Worm (Caenorhabditis elegans) whole organism, L1 larva: Measurements from ENCODE around the gene rsef-1.

ENCODE experiments used
- C04F5.9 ChIP-seq: sonication (generic microtip); optimal IDR thresholded peaks from 2 replicates; lab custom pipeline; 2016; ENCODE audit warnings: missing genetic modification characterization, missing compliant biosample characterization
- Y116A8C.19 ChIP-seq: sonication (generic microtip); optimal IDR thresholded peaks from 2 replicates; lab custom pipeline; 2016; ENCODE audit warnings: missing compliant biosample characterization, missing genetic modification characterization, borderline replicate concordance
- aha-1 ChIP-seq: fragments of 150-350 bp; optimal IDR thresholded peaks from 2 replicates; lab custom pipeline; 2014; ENCODE audit warnings: missing biosample characterization, missing genetic modification characterization
- alr-1 ChIP-seq: fragments of 200-800 bp; sonication (Bioruptor generic); optimal IDR thresholded peaks from 2 replicates; lab custom pipeline; 2018; ENCODE audit warnings: borderline replicate concordance, mild to moderate bottlenecking, missing genetic modification characterization, missing compliant biosample characterization
- aly-2 ChIP-seq: fragments of 150-350 bp; optimal IDR thresholded peaks from 2 replicates; lab custom pipeline; 2014; ENCODE audit warnings: missing biosample characterization, missing genetic modification characterization
- ama-1 ChIP-seq: fragments of 150-350 bp; optimal IDR thresholded peaks from 2 replicates; lab custom pipeline; 2014
- blmp-1 ChIP-seq: fragments of 150-350 bp; optimal IDR thresholded peaks from 2 replicates; lab custom pipeline; 2014; ENCODE audit warnings: missing biosample characterization, missing genetic modification characterization
- ceh-8 ChIP-seq: fragments of 200-800 bp; sonication (Bioruptor generic); optimal IDR thresholded peaks from 2 replicates; lab custom pipeline; 2018; ENCODE audit warnings: mild to moderate bottlenecking, missing genetic modification characterization, moderate library complexity, missing compliant biosample characterization
- ceh-82 ChIP-seq, 3 experiments: fragments of 150-350 bp in 1 of 3; sonication (generic microtip) in 2 of 3; optimal IDR thresholded peaks; 2 replicates each; lab custom pipeline; 2014 to 2017; ENCODE audit warnings: missing biosample characterization in 3 of 3, missing genetic modification characterization in 3 of 3
- ceh-88 ChIP-seq: fragments of 200-800 bp; sonication (Bioruptor generic); IDR thresholded peaks from 2 replicates; pipeline ENCODE4 v1.3.6; 2022; ENCODE audit warnings: missing genetic modification characterization, missing compliant biosample characterization
- ces-1 ChIP-seq: fragments of 150-350 bp; optimal IDR thresholded peaks from 2 replicates; lab custom pipeline; 2014; ENCODE audit warnings: missing biosample characterization, missing genetic modification reagents, missing genetic modification characterization
- efl-1 ChIP-seq, 4 experiments: fragments of 150-350 bp; optimal IDR thresholded peaks in 3 of 4; peaks in 1 of 4; 1 replicate in 1 of 4; 2 replicates in 3 of 4; lab custom pipeline; 2014; ENCODE audit warnings: missing biosample characterization in 2 of 4, missing genetic modification characterization in 2 of 4, missing genetic modification reagents in 2 of 4
- efl-3 ChIP-seq: fragments of 200-800 bp; sonication (Bioruptor generic); optimal IDR thresholded peaks from 2 replicates; lab custom pipeline; 2018; ENCODE audit warnings: mild to moderate bottlenecking, missing genetic modification characterization, missing compliant biosample characterization
- egl-13 ChIP-seq: sonication (generic microtip); optimal IDR thresholded peaks from 2 replicates; lab custom pipeline; 2016; ENCODE audit warnings: missing genotype, missing genetic modification reagents, missing genetic modification characterization, missing compliant biosample characterization
- elt-2 ChIP-seq: sonication (generic microtip); optimal IDR thresholded peaks from 2 replicates; lab custom pipeline; 2016; ENCODE audit warnings: missing genetic modification characterization, mild to moderate bottlenecking, inconsistent platforms, missing compliant biosample characterization, missing genetic modification reagents
- elt-3 ChIP-seq, 6 experiments: fragments of 150-350 bp in 1 of 6; sonication (generic microtip); optimal IDR thresholded peaks; 2 replicates each; lab custom pipeline; 2017 to 2018; ENCODE audit warnings: missing biosample characterization in 6 of 6, missing genetic modification characterization in 6 of 6, inconsistent platforms in 1 of 6
- ets-5 ChIP-seq: fragments of 200-800 bp; sonication (Bioruptor generic); IDR thresholded peaks from 2 replicates; pipeline ENCODE4 v1.3.6; 2022; ENCODE audit warnings: missing genetic modification characterization, missing compliant biosample characterization
- fkh-10 ChIP-seq: sonication (generic microtip); optimal IDR thresholded peaks from 2 replicates; lab custom pipeline; 2017; ENCODE audit warnings: missing biosample characterization, missing genetic modification reagents, missing genetic modification characterization
- fkh-8 ChIP-seq: sonication (generic microtip); optimal IDR thresholded peaks from 2 replicates; lab custom pipeline; 2016; ENCODE audit warnings: mild to moderate bottlenecking, missing genetic modification characterization, missing compliant biosample characterization
- fos-1 ChIP-seq: fragments of 150-350 bp; optimal IDR thresholded peaks from 2 replicates; lab custom pipeline; 2014; ENCODE audit warnings: missing biosample characterization, missing genetic modification characterization
- grh-1 ChIP-seq: fragments of 200-800 bp; sonication (Bioruptor generic); IDR thresholded peaks from 2 replicates; pipeline ENCODE4 v1.3.6; 2022; ENCODE audit warnings: missing genetic modification reagents, missing genetic modification characterization, missing compliant biosample characterization
- hlh-4 ChIP-seq: sonication (generic microtip); optimal IDR thresholded peaks from 2 replicates; lab custom pipeline; 2016; ENCODE audit warnings: mild to moderate bottlenecking, missing genetic modification characterization, missing compliant biosample characterization
- irx-1 ChIP-seq: sonication (generic microtip); optimal IDR thresholded peaks from 2 replicates; lab custom pipeline; 2016; ENCODE audit warnings: missing genetic modification characterization, missing compliant biosample characterization
- isw-1 ChIP-seq: fragments of 200-800 bp; sonication (Bioruptor generic); IDR thresholded peaks from 2 replicates; pipeline ENCODE4 v1.3.6; 2022; ENCODE audit warnings: missing genetic modification characterization, missing compliant biosample characterization
- jun-1 ChIP-seq: fragments of 150-350 bp; optimal IDR thresholded peaks from 2 replicates; lab custom pipeline; 2014; ENCODE audit warnings: missing biosample characterization, missing genetic modification reagents, missing genetic modification characterization
- lin-13 ChIP-seq: fragments of 150-350 bp; optimal IDR thresholded peaks from 2 replicates; lab custom pipeline; 2014; ENCODE audit warnings: missing biosample characterization, missing genetic modification reagents, missing genetic modification characterization
- lin-14 ChIP-seq: fragments of 200-800 bp; sonication (Bioruptor generic); optimal IDR thresholded peaks from 2 replicates; lab custom pipeline; 2018; ENCODE audit warnings: mild to moderate bottlenecking, missing genetic modification characterization, moderate library complexity, missing compliant biosample characterization
- lin-35 ChIP-seq, 2 experiments: fragments of 150-350 bp; optimal IDR thresholded peaks; 2 replicates each; lab custom pipeline; 2014; ENCODE audit warnings: missing biosample characterization in 2 of 2, missing genetic modification characterization in 2 of 2, missing genetic modification reagents in 2 of 2
- lin-39 ChIP-seq: fragments of 150-350 bp; optimal IDR thresholded peaks from 2 replicates; lab custom pipeline; 2014; ENCODE audit warnings: missing biosample characterization, missing genetic modification reagents, missing genetic modification characterization
- lir-3 ChIP-seq: sonication (generic microtip); optimal IDR thresholded peaks from 2 replicates; lab custom pipeline; 2016; ENCODE audit warnings: mild to moderate bottlenecking, missing genetic modification characterization, moderate library complexity, missing compliant biosample characterization; ENCODE audit not compliant: poor library complexity
- mep-1 ChIP-seq: fragments of 150-350 bp; optimal IDR thresholded peaks from 2 replicates; lab custom pipeline; 2014; ENCODE audit warnings: missing biosample characterization, missing genetic modification characterization
- nhr-11 ChIP-seq: fragments of 150-350 bp; optimal IDR thresholded peaks from 2 replicates; lab custom pipeline; 2014; ENCODE audit warnings: missing biosample characterization, missing genetic modification characterization
- nhr-12 ChIP-seq: sonication (generic microtip); optimal IDR thresholded peaks from 2 replicates; lab custom pipeline; 2017; ENCODE audit warnings: missing biosample characterization, missing genetic modification characterization
- nhr-19 ChIP-seq: fragments of 200-800 bp; sonication (Bioruptor generic); conservative IDR thresholded peaks from 2 replicates; pipeline ENCODE4 v1.3.6; 2022; ENCODE audit warnings: missing genetic modification characterization, missing compliant biosample characterization
- nhr-20 ChIP-seq: sonication (generic microtip); optimal IDR thresholded peaks from 2 replicates; lab custom pipeline; 2016; ENCODE audit warnings: mild to moderate bottlenecking, missing genetic modification characterization, missing compliant biosample characterization
- pag-3 ChIP-seq: sonication (generic microtip); optimal IDR thresholded peaks from 2 replicates; lab custom pipeline; 2017; ENCODE audit warnings: missing genetic modification characterization, mild to moderate bottlenecking, missing compliant biosample characterization, antibody characterized with exemption, borderline replicate concordance; ENCODE audit not compliant: insufficient read depth
- pax-3 ChIP-seq: fragments of 200-800 bp; sonication (Bioruptor generic); optimal IDR thresholded peaks from 2 replicates; lab custom pipeline; 2018; ENCODE audit warnings: mild to moderate bottlenecking, missing genetic modification characterization, moderate library complexity, missing compliant biosample characterization
- pqm-1 ChIP-seq: sonication (generic microtip); optimal IDR thresholded peaks from 3 replicates; lab custom pipeline; 2017; ENCODE audit warnings: missing biosample characterization, missing genetic modification characterization
- snu-23 ChIP-seq: sonication (generic microtip); optimal IDR thresholded peaks from 2 replicates; lab custom pipeline; 2016; ENCODE audit warnings: missing genetic modification characterization, missing compliant biosample characterization
- sup-37 ChIP-seq: fragments of 200-800 bp; sonication (Bioruptor generic); optimal IDR thresholded peaks from 2 replicates; lab custom pipeline; 2018; ENCODE audit warnings: mild to moderate bottlenecking, missing genetic modification characterization, missing compliant biosample characterization
- swsn-7 ChIP-seq: sonication (generic microtip); optimal IDR thresholded peaks from 2 replicates; lab custom pipeline; 2016; ENCODE audit warnings: missing genetic modification characterization, missing compliant biosample characterization
- tlp-1 ChIP-seq: fragments of 150-350 bp; optimal IDR thresholded peaks from 2 replicates; lab custom pipeline; 2014; ENCODE audit warnings: missing biosample characterization, missing genetic modification characterization
- unc-30 ChIP-seq: sonication (generic microtip); optimal IDR thresholded peaks from 2 replicates; lab custom pipeline; 2017; ENCODE audit warnings: missing biosample characterization, missing genetic modification characterization
- unc-62 ChIP-seq: fragments of 150-350 bp; optimal IDR thresholded peaks from 2 replicates; lab custom pipeline; 2014; ENCODE audit warnings: missing biosample characterization, missing genetic modification reagents, missing genetic modification characterization
- unc-86 ChIP-seq: sonication (generic microtip); optimal IDR thresholded peaks from 2 replicates; lab custom pipeline; 2016; ENCODE audit warnings: missing genetic modification characterization, missing compliant biosample characterization
- unc-98 ChIP-seq: fragments of 200-800 bp; sonication (Bioruptor generic); IDR thresholded peaks from 2 replicates; pipeline ENCODE4 v1.3.6; 2022; ENCODE audit warnings: missing genetic modification characterization, missing compliant biosample characterization
- xbp-1 ChIP-seq: sonication (generic microtip); optimal IDR thresholded peaks from 2 replicates; lab custom pipeline; 2016; ENCODE audit warnings: missing genetic modification characterization, missing compliant biosample characterization
- zip-4 ChIP-seq: fragments of 200-800 bp; sonication (Bioruptor generic); optimal IDR thresholded peaks from 2 replicates; lab custom pipeline; 2018; ENCODE audit warnings: mild to moderate bottlenecking, missing genetic modification characterization, moderate library complexity, missing compliant biosample characterization
- ztf-4 ChIP-seq: fragments of 150-350 bp; optimal IDR thresholded peaks from 2 replicates; lab custom pipeline; 2014; ENCODE audit warnings: missing biosample characterization, missing genetic modification characterization

rsef-1 gene

DNA sequence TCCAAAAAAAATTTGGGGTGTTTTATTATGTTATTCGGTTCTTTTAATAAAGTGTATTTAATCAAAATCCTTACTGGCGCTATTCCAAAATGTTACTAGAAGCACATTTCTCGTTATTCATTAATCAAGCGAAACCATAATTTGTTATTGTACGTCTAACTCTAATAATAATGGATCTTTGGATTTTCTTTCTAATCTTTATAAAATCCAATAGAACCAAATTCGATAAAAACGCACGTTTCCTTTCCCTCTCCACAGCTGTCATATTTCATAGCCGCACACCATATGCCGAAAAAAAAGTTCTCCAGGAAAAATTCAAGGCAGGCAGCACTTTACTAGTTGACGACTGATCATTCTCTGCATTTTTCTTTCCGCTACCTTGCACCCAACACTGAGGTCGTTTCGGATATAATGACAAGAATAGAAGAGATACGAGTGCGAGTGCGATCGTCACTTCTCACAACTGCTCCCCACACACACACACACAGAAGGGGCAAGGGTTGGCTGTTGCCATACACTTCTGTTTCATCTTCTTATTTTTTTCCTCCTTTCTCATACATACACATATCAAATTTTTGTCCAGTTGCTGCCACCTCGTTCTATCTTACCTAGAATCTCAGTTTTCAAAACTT lies 35.5 kb downstream of the rsef-1 start (continued):
- TF ChIP-seq lir-3 (tag; lab: Kevin White, UChicago) (no peak), lin-39 (tag; lab: Kevin White, UChicago) (no peak), egl-13 (tag; lab: Kevin White, UChicago) (no peak), lin-13 (GFP tag; lab: Kevin White, UChicago) (no peak), unc-30 (no peak), pax-3 (tag; lab: Kevin White, UChicago) (no peak), mep-1 (tag; lab: Kevin White, UChicago) (no peak), pqm-1 (tag; lab: Kevin White, UChicago) (no peak), aha-1 (tag; lab: Kevin White, UChicago) (no peak), efl-1 (optimal IDR thresholded peaks at IDR 0.05; lab: Kevin White, UChicago) (no peak), efl-1 (GFP tag; optimal IDR thresholded peaks at IDR 0.05 in 1 of 2; lab: Kevin White, UChicago) (peak in 1 of 2 experiments; percentile 77), swsn-7 (peak; percentile 19), ceh-88 (GFP tag; lab: Robert Waterston, UW) (no peak), irx-1 (no peak), unc-62 (GFP tag; lab: Kevin White, UChicago) (no peak), alr-1 (tag; lab: Kevin White, UChicago) (no peak), ceh-82 (tag; optimal IDR thresholded peaks at IDR 0.05; lab: Kevin White, UChicago) (peak in 1 of 3 experiments; percentile 39), elt-2 (tag; lab: Kevin White, UChicago) (no peak), elt-3 (tag; optimal IDR thresholded peaks at IDR 0.05; lab: Kevin White, UChicago) (no peak), efl-3 (GFP tag; lab: Kevin White, UChicago) (no peak), fkh-10 (GFP tag; lab: Kevin White, UChicago) (no peak), isw-1 (GFP tag; lab: Robert Waterston, UW) (no peak), blmp-1 (tag; lab: Kevin White, UChicago) (no peak), aly-2 (tag; lab: Kevin White, UChicago) (no peak), C04F5.9 (tag; lab: Kevin White, UChicago) (no peak), nhr-19 (GFP tag; lab: Robert Waterston, UW) (peak; percentile 69), ama-1 (lab: Kevin White, UChicago) (no peak), jun-1 (tag; lab: Kevin White, UChicago) (no peak), zip-4 (GFP tag; lab: Kevin White, UChicago) (no peak), unc-98 (no peak), ceh-8 (no peak), nhr-20 (tag; lab: Kevin White, UChicago) (peak; percentile 55), hlh-4 (tag; lab: Kevin White, UChicago) (no peak), lin-14 (GFP tag; lab: Kevin White, UChicago) (peak; percentile 77), nhr-11 (tag; lab: Kevin White, UChicago) (no peak), ces-1 (no peak), pag-3 (tag; lab: Kevin White, UChicago) (peak; percentile 68), Y116A8C.19 (tag; lab: Kevin White, UChicago) (no peak), tlp-1 (no peak), grh-1 (GFP tag; lab: Robert Waterston, UW) (no peak)

DNA sequence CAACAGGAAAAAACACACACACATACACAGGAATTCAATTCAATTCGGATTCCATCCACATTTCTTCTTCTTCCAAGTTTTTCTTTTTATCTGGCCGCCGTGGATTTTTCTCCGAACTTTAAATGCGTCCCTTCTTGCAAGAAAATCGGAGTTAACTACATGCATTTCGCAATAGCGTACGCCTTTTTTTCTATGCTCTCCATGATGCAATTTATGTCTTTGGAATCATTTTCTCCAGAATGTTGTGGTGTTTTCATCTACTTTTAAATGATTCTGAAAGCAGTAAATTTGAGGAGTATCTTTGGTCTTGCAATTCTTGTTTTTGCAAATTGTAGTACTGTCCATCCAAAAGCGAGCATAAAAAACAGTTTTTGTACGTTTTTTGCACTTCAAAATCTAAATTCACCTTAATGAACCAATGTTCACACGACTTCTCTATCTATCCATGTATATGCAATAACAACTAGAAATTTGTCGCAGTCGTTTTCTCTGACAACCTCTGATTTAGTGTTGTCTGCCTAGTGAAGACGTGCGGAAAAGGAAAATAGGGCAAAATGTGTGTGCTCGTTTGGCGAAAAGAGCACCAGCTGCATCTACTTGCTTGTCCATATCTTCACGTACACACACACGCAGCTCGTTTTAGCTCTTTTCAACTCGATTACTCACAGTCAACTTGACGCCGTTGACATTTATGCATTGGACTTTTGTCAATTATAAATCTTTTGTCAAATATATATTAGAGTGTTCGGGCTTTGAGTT lies 36.7 kb downstream of the rsef-1 start:
- TF ChIP-seq lin-13 (GFP tag; lab: Kevin White, UChicago) (no peak), snu-23 (no peak), xbp-1 (tag; lab: Kevin White, UChicago) (no peak), swsn-7 (no peak), mep-1 (tag; lab: Kevin White, UChicago) (no peak), sup-37 (GFP tag; lab: Kevin White, UChicago) (no peak), fkh-8 (tag; lab: Kevin White, UChicago) (peak; percentile 37), lin-14 (GFP tag; lab: Kevin White, UChicago) (peak; percentile 36), lin-35 (GFP tag; optimal IDR thresholded peaks at IDR 0.05; lab: Kevin White, UChicago) (no peak), jun-1 (tag; lab: Kevin White, UChicago) (no peak), nhr-12 (tag; lab: Kevin White, UChicago) (no peak), unc-86 (tag; lab: Kevin White, UChicago) (no peak), fos-1 (tag; lab: Kevin White, UChicago) (no peak), ets-5 (GFP tag; lab: Robert Waterston, UW) (no peak), C04F5.9 (tag; lab: Kevin White, UChicago) (no peak), zip-4 (GFP tag; lab: Kevin White, UChicago) (peak; percentile 14), fkh-10 (GFP tag; lab: Kevin White, UChicago) (no peak), ceh-8 (no peak), ztf-4 (tag; lab: Kevin White, UChicago) (no peak), ceh-82 (tag; optimal IDR thresholded peaks at IDR 0.05; lab: Kevin White, UChicago) (peak in 1 of 3 experiments; percentile 20)
